Worm (Caenorhabditis elegans) whole organism, mixed stage, embryonic: ENCODE results near the gene T23F11.2.
A peak's percentile ranks its signal among the peaks of the same experiment; 100 is the strongest.

Experiments used
- M03D4.4 ChIP-seq: sonication (generic microtip); optimal IDR thresholded peaks from 2 replicates; lab custom pipeline; 2017; ENCODE audit warnings: mild to moderate bottlenecking, missing genetic modification characterization, missing compliant biosample characterization
- bed-3 ChIP-seq: fragments of 200-800 bp; sonication (Bioruptor generic); optimal IDR thresholded peaks from 3 replicates; lab custom pipeline; 2018; ENCODE audit warnings: mild to moderate bottlenecking, missing genetic modification characterization, moderate library complexity, missing compliant biosample characterization
- blmp-1 ChIP-seq: fragments of 150-350 bp; optimal IDR thresholded peaks from 2 replicates; lab custom pipeline; 2014; ENCODE audit warnings: missing biosample characterization, missing genetic modification characterization
- ceh-39 ChIP-seq: fragments of 150-350 bp; optimal IDR thresholded peaks from 2 replicates; lab custom pipeline; 2014; ENCODE audit warnings: missing biosample characterization, missing genetic modification characterization
- ceh-43 ChIP-seq: fragments of 200-800 bp; sonication (Bioruptor generic); optimal IDR thresholded peaks from 2 replicates; lab custom pipeline; 2018; ENCODE audit warnings: mild to moderate bottlenecking, missing genetic modification characterization, moderate library complexity, missing compliant biosample characterization
- ceh-83 ChIP-seq: fragments of 200-800 bp; sonication (Bioruptor generic); optimal IDR thresholded peaks from 2 replicates; lab custom pipeline; 2018; ENCODE audit warnings: mild to moderate bottlenecking, missing genetic modification characterization, missing compliant biosample characterization
- ces-1 ChIP-seq: fragments of 150-350 bp; optimal IDR thresholded peaks from 2 replicates; lab custom pipeline; 2014; ENCODE audit warnings: missing biosample characterization, missing genetic modification reagents, missing genetic modification characterization
- cnd-1 ChIP-seq: fragments of 200-800 bp; sonication (Bioruptor generic); optimal IDR thresholded peaks from 2 replicates; lab custom pipeline; 2018; ENCODE audit warnings: mild to moderate bottlenecking, missing genetic modification characterization, missing compliant biosample characterization
- drap-1 ChIP-seq: fragments of 200-800 bp; sonication (Bioruptor generic); optimal IDR thresholded peaks from 3 replicates; lab custom pipeline; 2018; ENCODE audit warnings: mild to moderate bottlenecking, missing genetic modification characterization, missing compliant biosample characterization
- elt-1 ChIP-seq: sonication (generic microtip); optimal IDR thresholded peaks from 2 replicates; lab custom pipeline; 2017; ENCODE audit warnings: missing genetic modification characterization, mild to moderate bottlenecking, missing compliant biosample characterization, antibody characterized with exemption, moderate library complexity, borderline replicate concordance; ENCODE audit not compliant: insufficient read depth
- elt-3 ChIP-seq: fragments of 150-350 bp; optimal IDR thresholded peaks from 2 replicates; lab custom pipeline; 2014; ENCODE audit warnings: missing biosample characterization, missing genetic modification characterization
- flh-1 ChIP-seq: fragments of 200-800 bp; sonication (Bioruptor generic); optimal IDR thresholded peaks from 2 replicates; lab custom pipeline; 2018; ENCODE audit warnings: mild to moderate bottlenecking, missing genetic modification characterization, moderate library complexity, missing compliant biosample characterization
- ham-2 ChIP-seq: fragments of 200-800 bp; sonication (Bioruptor generic); optimal IDR thresholded peaks from 2 replicates; lab custom pipeline; 2018; ENCODE audit warnings: mild to moderate bottlenecking, missing genetic modification characterization, missing compliant biosample characterization
- hlh-1 ChIP-seq: fragments of 150-350 bp; optimal IDR thresholded peaks from 2 replicates; lab custom pipeline; 2014; ENCODE audit warnings: missing biosample characterization, missing genetic modification reagents, missing genetic modification characterization
- lin-13 ChIP-seq: fragments of 150-350 bp; optimal IDR thresholded peaks from 2 replicates; lab custom pipeline; 2014; ENCODE audit warnings: missing biosample characterization, missing genetic modification characterization
- lin-32 ChIP-seq: fragments of 200-800 bp; sonication (Bioruptor generic); optimal IDR thresholded peaks from 2 replicates; lab custom pipeline; 2018; ENCODE audit warnings: mild to moderate bottlenecking, missing genetic modification characterization, missing compliant biosample characterization
- lsy-2 ChIP-seq: fragments of 150-350 bp; optimal IDR thresholded peaks from 2 replicates; lab custom pipeline; 2014; ENCODE audit warnings: missing biosample characterization, missing genetic modification characterization
- mab-5 ChIP-seq: fragments of 150-350 bp; optimal IDR thresholded peaks from 2 replicates; lab custom pipeline; 2014; ENCODE audit warnings: missing biosample characterization, missing genetic modification characterization
- mep-1 ChIP-seq: fragments of 150-350 bp; optimal IDR thresholded peaks from 2 replicates; lab custom pipeline; 2017; ENCODE audit warnings: missing biosample characterization, missing genetic modification reagents, missing genetic modification characterization, inconsistent platforms
- mls-2 ChIP-seq: sonication (generic microtip); optimal IDR thresholded peaks from 2 replicates; lab custom pipeline; 2016; ENCODE audit warnings: mild to moderate bottlenecking, missing genetic modification characterization, moderate library complexity, missing compliant biosample characterization
- nhr-12 ChIP-seq: fragments of 150-350 bp; optimal IDR thresholded peaks from 2 replicates; lab custom pipeline; 2014; ENCODE audit warnings: missing biosample characterization, missing genetic modification characterization
- nhr-2 ChIP-seq: fragments of 150-350 bp; optimal IDR thresholded peaks from 2 replicates; lab custom pipeline; 2014; ENCODE audit warnings: missing biosample characterization, missing genetic modification characterization
- nhr-237 ChIP-seq: fragments of 150-350 bp; optimal IDR thresholded peaks from 2 replicates; lab custom pipeline; 2014; ENCODE audit warnings: missing biosample characterization, missing genetic modification characterization
- nhr-28 ChIP-seq: fragments of 150-350 bp; optimal IDR thresholded peaks from 2 replicates; lab custom pipeline; 2014; ENCODE audit warnings: missing biosample characterization, missing genetic modification characterization
- nhr-76 ChIP-seq: sonication (generic microtip); optimal IDR thresholded peaks from 2 replicates; lab custom pipeline; 2017; ENCODE audit warnings: missing biosample characterization, missing genetic modification characterization
- pha-4 ChIP-seq: fragments of 150-350 bp; optimal IDR thresholded peaks from 2 replicates; lab custom pipeline; 2018; ENCODE audit warnings: missing biosample characterization, missing genetic modification reagents, missing genetic modification characterization
- sem-2 ChIP-seq: fragments of 200-800 bp; sonication (Bioruptor generic); optimal IDR thresholded peaks from 2 replicates; lab custom pipeline; 2018; ENCODE audit warnings: mild to moderate bottlenecking, missing genetic modification characterization, missing compliant biosample characterization
- snpc-4 ChIP-seq: fragments of 150-350 bp; optimal IDR thresholded peaks from 2 replicates; lab custom pipeline; 2014; ENCODE audit warnings: missing biosample characterization, missing genetic modification characterization
- sptf-1 ChIP-seq: sonication (generic microtip); optimal IDR thresholded peaks from 2 replicates; lab custom pipeline; 2017; ENCODE audit warnings: mild to moderate bottlenecking, missing genetic modification characterization, moderate library complexity, missing compliant biosample characterization
- tbx-8 ChIP-seq: fragments of 200-800 bp; sonication (Bioruptor generic); optimal IDR thresholded peaks from 2 replicates; lab custom pipeline; 2018; ENCODE audit warnings: mild to moderate bottlenecking, missing genetic modification characterization, moderate library complexity, missing compliant biosample characterization
- unc-120 ChIP-seq: sonication (generic microtip); optimal IDR thresholded peaks from 2 replicates; lab custom pipeline; 2017; ENCODE audit warnings: missing genetic modification characterization, missing compliant biosample characterization; ENCODE audit not compliant: poor library complexity, severe bottlenecking
- unc-39 ChIP-seq: fragments of 150-350 bp; optimal IDR thresholded peaks from 2 replicates; lab custom pipeline; 2014; ENCODE audit warnings: missing biosample characterization, missing genetic modification characterization
- unc-62 ChIP-seq: fragments of 150-350 bp; optimal IDR thresholded peaks from 2 replicates; lab custom pipeline; 2014; ENCODE audit warnings: missing biosample characterization, missing genetic modification reagents, missing genetic modification characterization
- zip-8 ChIP-seq: fragments of 150-350 bp; optimal IDR thresholded peaks from 2 replicates; lab custom pipeline; 2014; ENCODE audit warnings: missing biosample characterization, missing genetic modification characterization
- ztf-11 ChIP-seq: fragments of 150-350 bp; optimal IDR thresholded peaks from 2 replicates; lab custom pipeline; 2014; ENCODE audit warnings: missing biosample characterization, missing genetic modification characterization

The T23F11.2 gene

DNA sequence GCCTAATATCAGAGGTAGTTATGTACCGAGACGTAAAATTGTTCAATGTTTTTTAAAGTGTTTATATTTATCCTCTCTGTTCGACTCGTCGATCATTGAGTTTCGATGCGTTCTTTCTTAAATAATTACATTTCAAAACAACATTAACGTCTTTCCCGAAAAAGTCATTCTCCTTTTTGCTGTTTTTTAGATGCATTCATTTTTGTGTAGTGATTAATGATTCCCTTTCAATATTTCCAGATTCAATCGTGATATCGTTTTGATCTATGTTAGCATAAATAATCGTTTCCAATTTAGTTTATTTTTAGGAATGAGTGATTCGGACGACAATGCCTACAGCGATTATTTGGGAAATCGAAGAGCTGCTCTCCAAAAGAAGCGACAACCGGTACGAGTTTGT is 38.4 kb upstream of the T23F11.2 start, which contains the start of gene T04A8.8:
T04A8.8 (plus strand) TSS at position 301 of the 400 bp plus-strand sequence.
- no peak for TF ChIP-seq sptf-1 (tag; lab: Kevin White, UChicago)
- TF ChIP-seq mls-2 (tag; lab: Kevin White, UChicago) = no peak

DNA sequence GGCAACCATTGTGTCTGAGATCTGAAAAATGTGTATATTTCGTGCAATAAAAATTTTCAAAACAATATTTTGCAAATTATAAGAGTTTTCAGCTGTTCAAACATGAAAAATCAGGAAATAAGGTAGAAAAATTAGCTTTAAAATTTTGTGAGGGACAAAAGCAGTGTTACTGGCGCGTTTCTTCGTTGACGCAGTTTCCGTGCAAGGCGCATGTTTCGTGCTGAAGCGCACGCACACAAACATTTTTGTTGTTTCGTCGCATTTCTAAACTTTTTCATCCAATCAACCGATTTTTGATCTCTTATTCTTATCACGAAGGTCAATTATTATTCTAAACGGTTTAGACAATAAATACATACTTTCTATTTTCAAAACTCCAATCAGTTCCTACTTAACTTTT is 38.0 kb upstream of the T23F11.2 start, which contains the start of gene nifk-1:
nifk-1 (minus strand) TSS at position 27 of the 400 bp plus-strand sequence.
- TF ChIP-seq lin-32 (GFP tag; lab: Kevin White, UChicago) (no peak), M03D4.4 (tag; lab: Kevin White, UChicago) (no peak), lin-13 (tag; lab: Kevin White, UChicago) (no peak), mep-1 (peak; percentile 74), lsy-2 (tag; lab: Kevin White, UChicago) (peak; percentile 55), snpc-4 (tag; lab: Kevin White, UChicago) (no peak), flh-1 (no peak), drap-1 (GFP tag; lab: Kevin White, UChicago) (no peak), ceh-39 (no peak), nhr-237 (tag; lab: Kevin White, UChicago) (peak; percentile 7), tbx-8 (GFP tag; lab: Kevin White, UChicago) (no peak), nhr-28 (tag; lab: Kevin White, UChicago) (no peak), ceh-43 (GFP tag; lab: Kevin White, UChicago) (no peak), hlh-1 (tag; lab: Kevin White, UChicago) (no peak), ham-2 (no peak), elt-1 (tag; lab: Kevin White, UChicago) (no peak), ztf-11 (tag; lab: Kevin White, UChicago) (no peak), mab-5 (tag; lab: Kevin White, UChicago) (no peak), unc-39 (no peak), sptf-1 (tag; lab: Kevin White, UChicago) (no peak), unc-120 (tag; lab: Kevin White, UChicago) (no peak), nhr-76 (tag; lab: Kevin White, UChicago) (no peak)

DNA sequence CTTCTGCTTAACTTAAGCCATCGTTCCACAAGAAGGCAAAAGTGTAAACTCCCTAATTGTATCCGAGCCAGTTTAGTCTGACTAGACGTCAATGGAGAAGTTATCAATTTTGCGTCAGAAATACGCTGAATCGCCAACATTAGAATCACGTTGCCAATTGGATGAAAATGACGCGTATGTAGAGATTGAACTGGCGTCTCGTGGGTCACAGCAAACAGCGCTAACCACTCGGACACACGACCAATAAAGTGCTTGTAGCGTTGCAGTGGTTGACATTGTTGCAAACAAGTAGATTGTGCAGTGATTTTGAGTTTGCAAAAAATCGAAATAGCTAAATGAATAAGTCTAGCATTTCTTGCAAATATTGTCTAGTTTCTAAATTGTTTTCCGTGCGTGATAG is 34.3 kb upstream of the T23F11.2 start:
- TF ChIP-seq sptf-1 (tag; lab: Kevin White, UChicago) (peak; percentile 87), blmp-1 (tag; lab: Kevin White, UChicago) (no peak), cnd-1 (tag; lab: Kevin White, UChicago) (peak; percentile 93), ceh-39 (no peak), nhr-76 (tag; lab: Kevin White, UChicago) (no peak), unc-120 (tag; lab: Kevin White, UChicago) (peak; percentile 71), lin-13 (tag; lab: Kevin White, UChicago) (peak; percentile 38), ham-2 (peak; percentile 82), mep-1 (peak; percentile 41), unc-39 (no peak), ceh-43 (GFP tag; lab: Kevin White, UChicago) (peak; percentile 78), snpc-4 (tag; lab: Kevin White, UChicago) (no peak), ceh-83 (GFP tag; lab: Kevin White, UChicago) (peak; percentile 85), tbx-8 (GFP tag; lab: Kevin White, UChicago) (peak; percentile 57), ztf-11 (tag; lab: Kevin White, UChicago) (no peak), nhr-28 (tag; lab: Kevin White, UChicago) (no peak), mab-5 (tag; lab: Kevin White, UChicago) (no peak), elt-1 (tag; lab: Kevin White, UChicago) (no peak), zip-8 (tag; lab: Kevin White, UChicago) (no peak), hlh-1 (tag; lab: Kevin White, UChicago) (peak; percentile 30), flh-1 (peak; percentile 72), drap-1 (GFP tag; lab: Kevin White, UChicago) (peak; percentile 89), elt-3 (tag; lab: Kevin White, UChicago) (no peak), ces-1 (no peak), pha-4 (tag; lab: Kevin White, UChicago) (peak; percentile 50), unc-62 (GFP tag; lab: Kevin White, UChicago) (no peak), nhr-237 (tag; lab: Kevin White, UChicago) (no peak), bed-3 (GFP tag; lab: Kevin White, UChicago) (peak; percentile 77), nhr-2 (tag; lab: Kevin White, UChicago) (no peak), sem-2 (GFP tag; lab: Kevin White, UChicago) (peak; percentile 78), mls-2 (tag; lab: Kevin White, UChicago) (peak; percentile 85), lsy-2 (tag; lab: Kevin White, UChicago) (no peak), lin-32 (GFP tag; lab: Kevin White, UChicago) (peak; percentile 81), nhr-12 (tag; lab: Kevin White, UChicago) (peak; percentile 26), M03D4.4 (tag; lab: Kevin White, UChicago) (peak; percentile 87)
- TF ChIP-seq, all 35 proteins: peak for 19
